Fruit fly (Drosophila melanogaster): ENCODE data around the gene CG1316.

The CG1316 gene

DNA sequence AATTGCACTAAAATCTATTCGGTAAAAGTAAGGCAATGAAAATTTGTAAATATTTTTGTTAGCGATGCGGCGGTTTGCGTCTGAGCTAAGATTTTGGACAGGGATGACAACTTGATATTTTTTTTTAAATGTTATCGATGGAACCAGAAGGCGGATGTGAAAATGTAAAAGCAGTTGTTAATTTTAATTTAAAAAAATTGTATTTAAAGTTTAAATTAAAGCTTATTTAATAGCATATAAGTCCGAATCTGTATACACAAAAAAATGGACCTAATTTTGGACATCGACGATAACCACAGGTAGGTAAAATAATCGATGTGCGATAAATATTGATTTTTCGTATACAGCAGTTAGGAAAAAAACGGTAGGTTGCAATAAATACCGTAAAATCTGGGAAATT is 21.3 kb upstream of the CG1316 start, which contains the start of the genes CG11586 and VhaM9.7-a (continued):
- TF ChIP-seq Hmr (GFP tag; optimal IDR thresholded peaks at IDR 0.05) (peak; percentile 25), CG32767 (GFP tag; IDR thresholded peaks at IDR 0.05) (0 out of 2 replicates have a peak, but pooled peaks have one; percentile 20), CG11560 (tag; IDR thresholded peaks at IDR 0.05) (no peak), nmo (GFP tag; optimal IDR thresholded peaks at IDR 0.05) (peak; percentile 50), Poxn (GFP tag; IDR thresholded peaks at IDR 0.05) (no peak), kni (GFP tag; optimal IDR thresholded peaks at IDR 0.05) (no peak), nau (GFP tag; optimal IDR thresholded peaks at IDR 0.05) (no peak), CG12391 (tag; optimal IDR thresholded peaks at IDR 0.05) (peak; percentile 50), Sry-δ (GFP tag; optimal IDR thresholded peaks at IDR 0.05) (peak; percentile 73), Opbp (GFP tag; IDR thresholded peaks at IDR 0.05; ENCODE audit: partially characterized antibody) (0 out of 3 replicates have a peak, but pooled peaks have one; percentile 17), CG10267 (tag; optimal IDR thresholded peaks at IDR 0.05) (peak; percentile 63), ash1 (GFP tag; optimal IDR thresholded peaks at IDR 0.05) (no peak), Scr (GFP tag; IDR thresholded peaks at IDR 0.05; ENCODE audit: partially characterized antibody) (peak; percentile 71)

DNA sequence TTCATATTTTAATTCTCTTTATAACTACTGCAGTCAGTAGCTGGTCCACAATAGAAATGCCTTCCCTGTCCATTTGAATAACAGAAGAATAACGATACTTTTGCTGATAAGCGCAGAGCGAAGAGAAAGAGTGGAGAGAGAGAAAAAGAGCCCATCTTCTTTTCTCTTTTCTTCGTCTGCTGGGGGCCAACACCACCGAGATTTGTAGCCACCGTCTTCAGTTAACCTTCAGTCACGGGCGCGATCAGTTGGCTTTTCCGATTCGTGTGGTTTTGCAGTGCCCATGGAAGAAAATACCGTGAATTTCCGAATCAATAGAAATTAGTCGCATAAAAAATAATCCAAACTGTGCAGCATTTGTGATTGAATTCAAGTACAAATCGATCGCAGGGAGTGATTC is 20.1 kb upstream of the CG1316 start, which contains the start of gene CG1273:
Gene CG1273, plus strand, starts transcription at position 218 of the 400 bp plus-strand sequence.
- TF ChIP-seq CoRest (tag; optimal IDR thresholded peaks at IDR 0.05) (no peak), BEAF-32 (GFP tag; optimal IDR thresholded peaks at IDR 0.05) (no peak), ranshi (GFP tag; IDR thresholded peaks at IDR 0.05) (no peak), z (GFP tag; IDR thresholded peaks at IDR 0.05) (no peak), pfk (GFP tag; optimal IDR thresholded peaks at IDR 0.05) (no peak), CG3726 (GFP tag; IDR thresholded peaks at IDR 0.05) (no peak), Sry-β (GFP tag; optimal IDR thresholded peaks at IDR 0.05) (no peak), sens (GFP tag) (peak; percentile 67), pb (GFP tag; optimal IDR thresholded peaks at IDR 0.05) (no peak), CG5953 (GFP tag; IDR thresholded peaks at IDR 0.05) (no peak), CG14667 (GFP tag; IDR thresholded peaks at IDR 0.05) (no peak), sug (tag; optimal IDR thresholded peaks at IDR 0.05) (peak; percentile 16), NC2α (GFP tag; optimal IDR thresholded peaks at IDR 0.05) (no peak), CG12391 (tag; optimal IDR thresholded peaks at IDR 0.05) (no peak), hth (optimal IDR thresholded peaks at IDR 0.05) (no peak), jigr1 (GFP tag; IDR thresholded peaks at IDR 0.05) (no peak), CG6854 (GFP tag; optimal IDR thresholded peaks at IDR 0.05) (no peak), Oli (tag; optimal IDR thresholded peaks at IDR 0.05) (no peak), grau (tag; optimal IDR thresholded peaks at IDR 0.05) (no peak), knrl (GFP tag; IDR thresholded peaks at IDR 0.05; ENCODE audit: partially characterized antibody) (peak; percentile 23; the same call in 1 of the 3 replicates), sqz (GFP tag; optimal IDR thresholded peaks at IDR 0.05) (no peak), bbx (GFP tag; IDR thresholded peaks at IDR 0.05; ENCODE audit: partially characterized antibody) (peak; percentile 15; the same call in 1 of the 2 replicates), chm (GFP tag; IDR thresholded peaks at IDR 0.05) (peak; percentile 46; the same call in 1 of the 2 replicates), gsb (GFP tag; IDR thresholded peaks at IDR 0.05) (no peak), CG32532 (GFP tag; IDR thresholded peaks at IDR 0.05) (no peak), p53 (GFP tag; optimal IDR thresholded peaks at IDR 0.05) (no peak), bowl (GFP tag; IDR thresholded peaks at IDR 0.05) (no peak), az2 (GFP tag; optimal IDR thresholded peaks at IDR 0.05) (no peak), Usf (GFP tag; optimal IDR thresholded peaks at IDR 0.05) (no peak), CG12659 (GFP tag; optimal IDR thresholded peaks at IDR 0.05) (no peak), Trl (optimal IDR thresholded peaks at IDR 0.05) (peak in 1 of 2 experiments; percentile 64), Trl (GFP tag; optimal IDR thresholded peaks at IDR 0.05) (no peak), Opbp (GFP tag; IDR thresholded peaks at IDR 0.05; ENCODE audit: partially characterized antibody) (0 out of 3 replicates have a peak, but pooled peaks have one; percentile 36), Atf3 (GFP tag; optimal IDR thresholded peaks at IDR 0.05) (no peak), Adf1 (GFP tag; IDR thresholded peaks at IDR 0.05) (no peak), CG13287 (GFP tag; IDR thresholded peaks at IDR 0.05; ENCODE audit: partially characterized antibody) (no peak), oc (tag; optimal IDR thresholded peaks at IDR 0.05) (peak; percentile 55), CG3163 (GFP tag; optimal IDR thresholded peaks at IDR 0.05) (peak; percentile 67), cad (GFP tag; optimal IDR thresholded peaks at IDR 0.05) (no peak), Hsf (GFP tag; optimal IDR thresholded peaks at IDR 0.05) (no peak)
